Worm (Caenorhabditis elegans) whole organism, midembryonic: Measurements from ENCODE around the gene ntr-2.

ENCODE experiments used
- T22C8.4 ChIP-seq: fragments of 200-800 bp; sonication (Bioruptor generic); IDR thresholded peaks from 2 replicates; pipeline ENCODE4 v1.3.6; 2022; ENCODE audit warnings: missing genetic modification characterization, missing compliant biosample characterization
- cog-1 ChIP-seq: sonication (generic microtip); optimal IDR thresholded peaks from 2 replicates; lab custom pipeline; 2016; ENCODE audit warnings: missing genetic modification characterization, missing compliant biosample characterization
- flt-1 ChIP-seq: fragments of 200-800 bp; sonication (Bioruptor generic); IDR thresholded peaks from 2 replicates; pipeline ENCODE4 v1.3.6; 2022; ENCODE audit warnings: missing genetic modification characterization, missing compliant biosample characterization
- klf-2 ChIP-seq: fragments of 200-800 bp; sonication (Bioruptor generic); conservative IDR thresholded peaks from 2 replicates; pipeline ENCODE4 v1.3.6; 2022; ENCODE audit warnings: missing genetic modification reagents, missing genetic modification characterization, missing compliant biosample characterization
- tab-1 ChIP-seq: fragments of 200-800 bp; sonication (Bioruptor generic); IDR thresholded peaks from 2 replicates; pipeline ENCODE4 v1.3.6; 2022; ENCODE audit warnings: missing genetic modification characterization, missing compliant biosample characterization

- no peak for TF ChIP-seq flt-1 (GFP tag; lab: Robert Waterston, UW)
- TF ChIP-seq tab-1 (GFP tag; lab: Robert Waterston, UW) = no peak
- TF ChIP-seq klf-2 (GFP tag; lab: Robert Waterston, UW) = no peak
- no peak for TF ChIP-seq cog-1 (tag; lab: Kevin White, UChicago)
- no peak for TF ChIP-seq T22C8.4 (GFP tag; lab: Robert Waterston, UW)
Observed at ce11 chrX:14959393-14960073, 30.8 kb upstream of the ntr-2 start.
